Fruit fly (Drosophila melanogaster): Measurements from ENCODE around the gene CG7164.

CG7164 gene

dm6 chr2L:7820851-7821250 lies 39.6 kb downstream of the CG7164 start, which contains the start of gene CG7115:
TSS of gene CG7115 (plus strand) at chr2L:7821151.
- no peak for TF ChIP-seq rgr (GFP tag; optimal IDR thresholded peaks at IDR 0.05)
- no peak for TF ChIP-seq jim (GFP tag; optimal IDR thresholded peaks at IDR 0.05)
- no peak for TF ChIP-seq Jra (GFP tag; optimal IDR thresholded peaks at IDR 0.05)
- TF ChIP-seq tai (GFP tag; optimal IDR thresholded peaks at IDR 0.05) = no peak
- TF ChIP-seq dmrt93B (GFP tag; optimal IDR thresholded peaks at IDR 0.05) = no peak
- TF ChIP-seq Vsx2 (GFP tag; optimal IDR thresholded peaks at IDR 0.05; ENCODE audit: partially characterized antibody) = no peak
- TF ChIP-seq sage (GFP tag; optimal IDR thresholded peaks at IDR 0.05) = no peak
- no peak for TF ChIP-seq woc (GFP tag; optimal IDR thresholded peaks at IDR 0.05)
- no peak for TF ChIP-seq Mio (GFP tag; optimal IDR thresholded peaks at IDR 0.05)
- TF ChIP-seq Hr83 (GFP tag; optimal IDR thresholded peaks at IDR 0.05; ENCODE audit: poor library complexity, severe bottlenecking) = no peak
- no peak for TF ChIP-seq OdsH (GFP tag; optimal IDR thresholded peaks at IDR 0.05)
- no peak for TF ChIP-seq HLH106 (tag; optimal IDR thresholded peaks at IDR 0.05)
- TF ChIP-seq fru (GFP tag; optimal IDR thresholded peaks at IDR 0.05) = no peak
- no peak for TF ChIP-seq Hnf4 (GFP tag; optimal IDR thresholded peaks at IDR 0.05)
- no peak for TF ChIP-seq Dif (GFP tag; optimal IDR thresholded peaks at IDR 0.05; ENCODE audit: partially characterized antibody)

- TF ChIP-seq Dfd (GFP tag; optimal IDR thresholded peaks at IDR 0.05) (no peak), N (GFP tag; optimal IDR thresholded peaks at IDR 0.05) (no peak), woc (GFP tag; optimal IDR thresholded peaks at IDR 0.05) (peak; percentile 42), Sp1 (GFP tag; optimal IDR thresholded peaks at IDR 0.05) (peak; percentile 49), Myc (optimal IDR thresholded peaks at IDR 0.05) (no peak), pan (optimal IDR thresholded peaks at IDR 0.05) (no peak), sage (GFP tag; optimal IDR thresholded peaks at IDR 0.05) (peak; percentile 61), Jra (GFP tag; optimal IDR thresholded peaks at IDR 0.05) (no peak), Dif (GFP tag; optimal IDR thresholded peaks at IDR 0.05; ENCODE audit: partially characterized antibody) (peak; percentile 45), Hr83 (GFP tag; optimal IDR thresholded peaks at IDR 0.05; ENCODE audit: poor library complexity, severe bottlenecking) (peak; percentile 57), psq (GFP tag; optimal IDR thresholded peaks at IDR 0.05) (peak; percentile 22), Hr78 (GFP tag; optimal IDR thresholded peaks at IDR 0.05) (no peak), Hnf4 (GFP tag; optimal IDR thresholded peaks at IDR 0.05) (peak; percentile 60), dsf (GFP tag; optimal IDR thresholded peaks at IDR 0.05; ENCODE audit: borderline replicate concordance) (no peak), fru (GFP tag; optimal IDR thresholded peaks at IDR 0.05) (peak; percentile 51), Mio (GFP tag; optimal IDR thresholded peaks at IDR 0.05) (no peak), CG32264 (GFP tag; optimal IDR thresholded peaks at IDR 0.05) (no peak), dl (GFP tag; optimal IDR thresholded peaks at IDR 0.05; ENCODE audit: insufficient read depth in 1 of 2, partially characterized antibody in 2 of 2) (no peak), Vsx2 (GFP tag; optimal IDR thresholded peaks at IDR 0.05; ENCODE audit: partially characterized antibody) (peak; percentile 80), rgr (GFP tag; optimal IDR thresholded peaks at IDR 0.05) (peak; percentile 52), dmrt93B (GFP tag; optimal IDR thresholded peaks at IDR 0.05) (no peak), Abd-B (GFP tag; optimal IDR thresholded peaks at IDR 0.05) (no peak), foxo (GFP tag; optimal IDR thresholded peaks at IDR 0.05) (peak in 1 of 2 experiments; percentile 71), HLH106 (tag; optimal IDR thresholded peaks at IDR 0.05) (peak; percentile 41), OdsH (GFP tag; optimal IDR thresholded peaks at IDR 0.05) (no peak), brk (GFP tag; optimal IDR thresholded peaks at IDR 0.05) (no peak), CrebA (GFP tag; optimal IDR thresholded peaks at IDR 0.05; ENCODE audit: borderline replicate concordance) (no peak), GATAd (GFP tag; optimal IDR thresholded peaks at IDR 0.05) (no peak), usp (GFP tag; optimal IDR thresholded peaks at IDR 0.05) (no peak), jim (GFP tag; optimal IDR thresholded peaks at IDR 0.05) (no peak), h (GFP tag; optimal IDR thresholded peaks at IDR 0.05) (peak; percentile 71), sv (GFP tag; optimal IDR thresholded peaks at IDR 0.05) (peak; percentile 44), Rel (GFP tag; optimal IDR thresholded peaks at IDR 0.05) (no peak), Rel (tag; optimal IDR thresholded peaks at IDR 0.05) (peak; percentile 32), tai (GFP tag; optimal IDR thresholded peaks at IDR 0.05) (no peak), lola (GFP tag; optimal IDR thresholded peaks at IDR 0.05) (no peak), CG9705 (GFP tag; optimal IDR thresholded peaks at IDR 0.05) (no peak), br (GFP tag; optimal IDR thresholded peaks at IDR 0.05) (peak; percentile 22), ey (GFP tag; optimal IDR thresholded peaks at IDR 0.05) (peak; percentile 52)
Observed at dm6 chr2L:7821279-7821848, 40.1 kb downstream of the CG7164 start.

Measured in whole organism, wandering third instar larva.